Fruit fly (Drosophila melanogaster): Measurements from ENCODE around the gene CG4949.

dm6 chrX:17108000-17108399 is 29.4 kb downstream of the CG4949 start:
- TF ChIP-seq CG4496 (GFP tag; IDR thresholded peaks at IDR 0.05): no peak
- TF ChIP-seq CG9948 (tag; optimal IDR thresholded peaks at IDR 0.05): no peak
- TF ChIP-seq CG13204 (GFP tag; optimal IDR thresholded peaks at IDR 0.05): no peak
- peak; percentile 3 for TF ChIP-seq CG8159 (tag; optimal IDR thresholded peaks at IDR 0.05)
- TF ChIP-seq Pif1A (GFP tag; optimal IDR thresholded peaks at IDR 0.05): no peak
- TF ChIP-seq CG17806 (tag; optimal IDR thresholded peaks at IDR 0.05): no peak
- no peak for TF ChIP-seq CG8301 (tag; optimal IDR thresholded peaks at IDR 0.05)
- TF ChIP-seq Pif1B (GFP tag; optimal IDR thresholded peaks at IDR 0.05): peak; percentile 19
- no peak for TF ChIP-seq CG12605 (GFP tag; IDR thresholded peaks at IDR 0.05)
- TF ChIP-seq CG32121 (GFP tag; IDR thresholded peaks at IDR 0.05): no peak
- no peak for TF ChIP-seq gl (tag; optimal IDR thresholded peaks at IDR 0.05)
